Fruit fly (Drosophila melanogaster) whole organism, wandering third instar larva: ENCODE data around the gene Vajk3.

Experiments
- CG9705 ChIP-seq: fragments of 200-800 bp; sonication (Bioruptor generic); optimal IDR thresholded peaks from 2 replicates; lab custom pipeline; 2018; ENCODE audit warnings: missing biosample characterization, mild to moderate bottlenecking, missing genetic modification characterization
- Hr83 ChIP-seq: fragments of 200-300 bp; sonication (Bioruptor generic); optimal IDR thresholded peaks from 2 replicates; lab custom pipeline; 2016; ENCODE audit warnings: missing biosample characterization, mild to moderate bottlenecking, missing genetic modification characterization, moderate library complexity; ENCODE audit not compliant: poor library complexity, severe bottlenecking
- Mio ChIP-seq: sonication (Bioruptor generic); optimal IDR thresholded peaks from 2 replicates; lab custom pipeline; 2016; ENCODE audit warnings: missing biosample characterization, missing genetic modification characterization
- N ChIP-seq: fragments of >200 bp; optimal IDR thresholded peaks from 2 replicates; lab custom pipeline; 2018; ENCODE audit warnings: missing biosample characterization, missing external identifiers, missing genetic modification characterization
- Rel ChIP-seq, 2 experiments: fragments of 200-800 bp; sonication (Bioruptor generic) in 1 of 2; optimal IDR thresholded peaks; 2 replicates in 1 of 2; 3 replicates in 1 of 2; lab custom pipeline; 2016 to 2019; ENCODE audit warnings: mild to moderate bottlenecking in 2 of 2, missing biosample characterization in 2 of 2, missing genetic modification characterization in 2 of 2, moderate library complexity in 1 of 2
- dl ChIP-seq, 2 experiments: fragments of 175-275, 200-275 bp in 1 of 2; fragments of 200-275 bp in 1 of 2; sonication (Bioruptor generic); optimal IDR thresholded peaks; lab custom pipeline; 2018; ENCODE audit warnings: mild to moderate bottlenecking in 2 of 2, missing biosample characterization in 2 of 2, missing genetic modification characterization in 2 of 2, moderate library complexity in 2 of 2; ENCODE audit not compliant: partially characterized antibody in 2 of 2, insufficient read depth in 1 of 2
- dsf ChIP-seq: sonication (Bioruptor generic); optimal IDR thresholded peaks from 2 replicates; lab custom pipeline; 2016; ENCODE audit warnings: missing biosample characterization, missing genetic modification characterization, borderline replicate concordance
- ey ChIP-seq: fragments of 200-800 bp; sonication (Bioruptor generic); optimal IDR thresholded peaks from 2 replicates; lab custom pipeline; 2016; ENCODE audit warnings: missing biosample characterization, missing genetic modification characterization
- fru ChIP-seq: fragments of 200-800 bp; sonication (Bioruptor generic); optimal IDR thresholded peaks from 3 replicates; lab custom pipeline; 2016; ENCODE audit warnings: missing biosample characterization, mild to moderate bottlenecking, missing genetic modification characterization
- h ChIP-seq: fragments of 200-800 bp; sonication (Bioruptor generic); optimal IDR thresholded peaks from 3 replicates; lab custom pipeline; 2016; ENCODE audit warnings: missing biosample characterization, mild to moderate bottlenecking, missing genetic modification characterization
- woc ChIP-seq: sonication (Bioruptor generic); optimal IDR thresholded peaks from 2 replicates; lab custom pipeline; 2016; ENCODE audit warnings: missing biosample characterization, mild to moderate bottlenecking, missing genetic modification characterization

Vajk3 gene

dm6 chr2L:13904331-13904911 is 42.9 kb downstream of the Vajk3 start, which contains the start of gene Smg5 (continued):
- peak; percentile 59 for TF ChIP-seq N
- peak; percentile 84 for TF ChIP-seq fru (GFP tag; lab: Kevin White, UChicago)
- TF ChIP-seq woc (GFP tag; lab: Kevin White, UChicago): peak; percentile 91
- peak; percentile 98 to 99 for TF ChIP-seq dl (GFP tag; optimal IDR thresholded peaks at IDR 0.05; lab: Kevin White, UChicago; ENCODE audit: insufficient read depth in 1 of 2, partially characterized antibody in 2 of 2)

dm6 chr2L:13903796-13904330 is 43.4 kb downstream of the Vajk3 start:
- TF ChIP-seq Hr83 (GFP tag; lab: Kevin White, UChicago) (peak; percentile 86), Mio (GFP tag; lab: Kevin White, UChicago) (no peak), dsf (GFP tag; lab: Kevin White, UChicago) (no peak), CG9705 (peak; percentile 3)

dm6 chr2L:13900111-13900930 is 47.0 kb downstream of the Vajk3 start:
- TF ChIP-seq h (GFP tag; lab: Kevin White, UChicago) (peak; percentile 4), Rel (GFP tag; optimal IDR thresholded peaks at IDR 0.05; lab: Kevin White, UChicago) (no peak), Rel (tag; optimal IDR thresholded peaks at IDR 0.05; lab: Kevin White, UChicago) (peak; percentile 99), ey (no peak), fru (GFP tag; lab: Kevin White, UChicago) (peak; percentile 50)
